Fruit fly (Drosophila melanogaster): ENCODE data around the gene mre11.

Gene mre11

DNA sequence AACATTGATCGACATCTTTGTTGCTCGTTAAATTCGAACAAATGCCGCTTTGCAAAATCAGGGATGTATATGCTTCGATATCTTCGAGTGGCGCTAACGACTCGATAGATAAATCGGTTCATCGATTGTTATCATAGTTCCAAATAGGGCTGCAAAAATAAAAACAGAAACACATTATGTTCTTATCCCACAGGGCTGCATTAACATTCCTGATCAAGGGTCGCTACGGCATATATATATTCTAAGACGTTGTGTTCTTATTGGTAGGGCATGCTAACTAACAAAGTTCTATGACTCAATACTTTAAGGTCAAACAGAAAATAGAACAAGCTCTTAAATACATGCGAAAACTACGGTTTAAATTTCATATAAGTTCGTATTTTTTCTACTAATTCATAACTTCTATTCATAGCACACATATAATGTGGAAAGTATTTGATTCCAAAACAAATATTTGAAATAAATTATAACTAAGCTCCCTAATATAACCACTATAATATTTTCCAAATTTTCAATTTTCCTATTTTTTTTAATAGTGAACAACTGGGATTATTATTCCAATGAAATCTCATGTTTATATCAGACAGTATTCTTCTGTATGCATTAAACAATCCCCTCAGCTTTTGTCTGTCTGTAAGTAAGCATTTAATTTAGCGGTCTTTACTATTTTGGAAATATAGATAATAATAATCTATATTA, 12.8 kb upstream of the mre11 start, which contains the start of gene cmet:
cmet (minus strand) TSS at position 70 of the 699 bp plus-strand sequence.
- TF ChIP-seq CG8159 (tag; optimal IDR thresholded peaks at IDR 0.05) (no peak), CG14655 (GFP tag; optimal IDR thresholded peaks at IDR 0.05) (no peak), Snoo (tag; optimal IDR thresholded peaks at IDR 0.05) (no peak), CG13204 (GFP tag; optimal IDR thresholded peaks at IDR 0.05) (no peak), EcR (GFP tag; optimal IDR thresholded peaks at IDR 0.05) (no peak), CG12605 (GFP tag; IDR thresholded peaks at IDR 0.05) (no peak), Pif1A (GFP tag; optimal IDR thresholded peaks at IDR 0.05) (no peak), D1 (tag; optimal IDR thresholded peaks at IDR 0.05) (no peak), CG10348 (GFP tag; IDR thresholded peaks at IDR 0.05) (no peak), CG4496 (GFP tag; IDR thresholded peaks at IDR 0.05) (0 out of 3 replicates have a peak, but pooled peaks have one; percentile 18), gl (tag; optimal IDR thresholded peaks at IDR 0.05) (no peak), CG9948 (tag; optimal IDR thresholded peaks at IDR 0.05) (no peak), Pif1B (GFP tag; optimal IDR thresholded peaks at IDR 0.05) (no peak), CG15710 (tag; optimal IDR thresholded peaks at IDR 0.05) (peak; percentile 22), CG8301 (tag; optimal IDR thresholded peaks at IDR 0.05) (no peak), rn (GFP tag; IDR thresholded peaks at IDR 0.05) (peak; percentile 38; the same call in 1 of the 2 replicates), CG32121 (GFP tag; IDR thresholded peaks at IDR 0.05) (no peak), CG17806 (tag; optimal IDR thresholded peaks at IDR 0.05) (no peak), fd96Ca (GFP tag; IDR thresholded peaks at IDR 0.05) (peak; percentile 12; the same call in 1 of the 3 replicates), CG34367 (tag; optimal IDR thresholded peaks at IDR 0.05) (no peak)

DNA sequence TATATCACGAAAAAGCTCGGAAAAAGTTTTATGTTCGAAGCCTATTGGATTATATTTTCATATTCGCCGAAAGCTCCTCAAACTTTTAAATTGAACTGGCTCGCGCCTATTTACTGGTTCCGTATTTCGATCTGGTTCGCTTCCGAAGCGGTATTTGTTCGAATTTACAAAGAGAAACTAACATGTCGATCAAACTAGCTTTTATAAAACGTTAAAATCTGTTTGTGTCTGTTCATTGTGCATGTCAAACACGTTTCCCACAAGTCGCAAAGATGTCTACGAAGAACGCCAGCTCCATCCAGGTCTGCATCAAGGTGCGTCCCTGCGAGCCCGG, 12.3 kb upstream of the mre11 start, which contains the start of gene cana:
cana (plus strand) TSS at position 149 of the 334 bp plus-strand sequence.
- TF ChIP-seq Snoo (tag; optimal IDR thresholded peaks at IDR 0.05) (no peak), CG34367 (tag; optimal IDR thresholded peaks at IDR 0.05) (no peak), rn (GFP tag; IDR thresholded peaks at IDR 0.05) (no peak), CG13204 (GFP tag; optimal IDR thresholded peaks at IDR 0.05) (no peak)

- TF ChIP-seq Pif1B (GFP tag; optimal IDR thresholded peaks at IDR 0.05) (no peak), CG34367 (tag; optimal IDR thresholded peaks at IDR 0.05) (no peak), CG32121 (GFP tag; IDR thresholded peaks at IDR 0.05) (0 out of 2 replicates have a peak, but pooled peaks have one; percentile 23), fd96Ca (GFP tag; IDR thresholded peaks at IDR 0.05) (peak; percentile 48; the same call in 2 of the 3 replicates), Ets98B (GFP tag; IDR thresholded peaks at IDR 0.05) (peak; percentile 55; the same call in 1 of the 2 replicates), CG4496 (GFP tag; IDR thresholded peaks at IDR 0.05) (peak; percentile 48; the same call in 2 of the 3 replicates), EcR (GFP tag; optimal IDR thresholded peaks at IDR 0.05) (peak; percentile 63), CG12605 (GFP tag; IDR thresholded peaks at IDR 0.05) (peak; percentile 60), CG9948 (tag; optimal IDR thresholded peaks at IDR 0.05) (no peak), rn (GFP tag; IDR thresholded peaks at IDR 0.05) (no peak), CG17806 (tag; optimal IDR thresholded peaks at IDR 0.05) (no peak), CG10348 (GFP tag; IDR thresholded peaks at IDR 0.05) (no peak), CG8159 (tag; optimal IDR thresholded peaks at IDR 0.05) (no peak), CG8301 (tag; optimal IDR thresholded peaks at IDR 0.05) (no peak), CG14655 (GFP tag; optimal IDR thresholded peaks at IDR 0.05) (no peak), CG13204 (GFP tag; optimal IDR thresholded peaks at IDR 0.05) (peak; percentile 82), Snoo (tag; optimal IDR thresholded peaks at IDR 0.05) (peak; percentile 4), D1 (tag; optimal IDR thresholded peaks at IDR 0.05) (no peak), CG15710 (tag; optimal IDR thresholded peaks at IDR 0.05) (no peak), gl (tag; optimal IDR thresholded peaks at IDR 0.05) (no peak), Pif1A (GFP tag; optimal IDR thresholded peaks at IDR 0.05) (no peak)
Observed at dm6 chr2L:11271622-11272282, 10.1 kb upstream of the mre11 start.

DNA sequence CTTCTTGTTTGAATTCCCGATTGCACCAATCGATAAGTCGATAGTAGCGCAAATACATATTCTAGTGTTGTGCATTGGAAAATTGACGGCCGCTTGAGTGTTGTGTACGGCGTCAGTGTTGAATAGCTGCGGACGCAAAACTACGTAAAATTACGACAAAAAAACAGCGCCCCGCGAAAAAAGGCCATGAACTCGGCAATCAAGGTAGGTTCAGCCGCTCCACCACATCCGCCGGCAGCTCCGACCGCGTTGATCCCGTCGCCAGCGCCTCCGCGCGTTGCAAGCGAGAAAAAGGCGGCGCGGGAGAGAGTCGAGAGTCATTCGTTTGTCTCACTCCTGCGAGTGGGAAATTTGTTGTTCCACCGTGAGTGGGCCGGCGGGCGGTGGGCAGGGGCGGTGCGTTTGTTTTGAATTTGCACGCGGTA, 4.0 kb upstream of the mre11 start, which contains the start of gene CG33695:
CG33695 (plus strand) TSS at position 95 of the 425 bp plus-strand sequence.
- TF ChIP-seq fd96Ca (GFP tag; IDR thresholded peaks at IDR 0.05) (no peak), rn (GFP tag; IDR thresholded peaks at IDR 0.05) (no peak), EcR (GFP tag; optimal IDR thresholded peaks at IDR 0.05) (peak; percentile 37), CG15710 (tag; optimal IDR thresholded peaks at IDR 0.05) (peak; percentile 36), Snoo (tag; optimal IDR thresholded peaks at IDR 0.05) (peak; percentile 54), Ets98B (GFP tag; IDR thresholded peaks at IDR 0.05) (0 out of 2 replicates have a peak, but pooled peaks have one; percentile 29), CG14655 (GFP tag; optimal IDR thresholded peaks at IDR 0.05) (no peak), CG32121 (GFP tag; IDR thresholded peaks at IDR 0.05) (peak; percentile 42; the same call in 1 of the 2 replicates), CG4496 (GFP tag; IDR thresholded peaks at IDR 0.05) (0 out of 3 replicates have a peak, but pooled peaks have one; percentile 24)

DNA sequence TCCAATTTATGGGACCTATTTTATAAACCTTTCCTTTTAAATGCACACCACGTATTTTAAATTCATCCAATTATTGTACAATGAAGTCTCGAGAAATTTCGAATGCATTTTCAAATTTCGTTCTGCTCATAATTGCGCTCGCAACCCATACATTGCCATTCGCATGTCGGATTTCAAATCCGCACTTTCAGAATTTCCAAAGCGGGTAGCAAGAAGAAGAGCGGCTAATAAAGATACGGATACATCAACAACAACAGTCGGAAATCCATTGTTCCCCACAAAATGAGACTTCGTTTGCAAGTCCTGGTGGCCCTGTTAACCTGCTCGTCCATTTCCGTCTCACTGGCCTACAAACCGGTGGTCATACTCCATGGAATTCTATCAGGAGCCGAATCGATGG, 1.8 kb upstream of the mre11 start, which contains the start of gene Ppt2:
Ppt2 (plus strand) TSS at position 209 of the 400 bp plus-strand sequence.
- no peak for TF ChIP-seq D1 (tag; optimal IDR thresholded peaks at IDR 0.05)
- TF ChIP-seq EcR (GFP tag; optimal IDR thresholded peaks at IDR 0.05) = no peak
- no peak for TF ChIP-seq CG4496 (GFP tag; IDR thresholded peaks at IDR 0.05)
- TF ChIP-seq Pif1A (GFP tag; optimal IDR thresholded peaks at IDR 0.05) = no peak
- TF ChIP-seq CG17806 (tag; optimal IDR thresholded peaks at IDR 0.05) = no peak
- no peak for TF ChIP-seq CG15710 (tag; optimal IDR thresholded peaks at IDR 0.05)
- TF ChIP-seq CG12605 (GFP tag; IDR thresholded peaks at IDR 0.05) = no peak
- TF ChIP-seq Pif1B (GFP tag; optimal IDR thresholded peaks at IDR 0.05) = no peak
